6 fruit fly cellular contexts compared by ENCODE assay signal in genomic region chrX:8558762-8559172, dm6.
TF ChIP-seq lines count a peak whose summit lies in the region.

IntS4 (minus strand) TSS chrX:8558781.

- TF ChIP-seq CTCF in whole organism, embryonic (GFP tag; optimal IDR thresholded peaks at IDR 0.05; lab: Kevin White, UChicago) = no peak

TF ChIP-seq in Kc167, 6 proteins besides CTCF, POLR2A, EP300 and RAD21:
- TF ChIP-seq ttk (optimal IDR thresholded peaks at IDR 0.05; lab: Kevin White, UChicago) (no peak), insv (optimal IDR thresholded peaks at IDR 0.05; lab: Kevin White, UChicago) (no peak), psq (optimal IDR thresholded peaks at IDR 0.05; lab: Kevin White, UChicago) (peak; percentile 88)

TF ChIP-seq in whole organism, adult, 20 proteins besides CTCF, POLR2A, EP300 and RAD21 (continues in another document):
- peak; percentile 90 for TF ChIP-seq Mnt (GFP tag; optimal IDR thresholded peaks at IDR 0.05; lab: Kevin White, UChicago)
- peak; percentile 82 for TF ChIP-seq CG7101 (tag; optimal IDR thresholded peaks at IDR 0.05; lab: Kevin White, UChicago)
- TF ChIP-seq CG7045 (GFP tag; optimal IDR thresholded peaks at IDR 0.05; lab: Kevin White, UChicago) = peak; percentile 28
- TF ChIP-seq CG1620 (GFP tag; optimal IDR thresholded peaks at IDR 0.05; lab: Kevin White, UChicago) = peak; percentile 80
- TF ChIP-seq CG5204 (GFP tag; optimal IDR thresholded peaks at IDR 0.05; lab: Kevin White, UChicago) = no peak
- TF ChIP-seq cic (GFP tag; optimal IDR thresholded peaks at IDR 0.05; lab: Kevin White, UChicago) = peak; percentile 20
- no peak for TF ChIP-seq toe (GFP tag; optimal IDR thresholded peaks at IDR 0.05; lab: Kevin White, UChicago)
- TF ChIP-seq cnc (optimal IDR thresholded peaks at IDR 0.05; lab: Kevin White, UChicago) = no peak
- no peak for TF ChIP-seq Hr96 (GFP tag; optimal IDR thresholded peaks at IDR 0.05; lab: Kevin White, UChicago)
- TF ChIP-seq kay (GFP tag; lab: Kevin White, UChicago; ENCODE audit: borderline replicate concordance) = peak; percentile 55
- TF ChIP-seq pad (GFP tag; optimal IDR thresholded peaks at IDR 0.05; lab: Kevin White, UChicago) = peak; percentile 68
- peak; percentile 79 for TF ChIP-seq Crg-1 (GFP tag; optimal IDR thresholded peaks at IDR 0.05; lab: Kevin White, UChicago)
- peak; percentile 88 for TF ChIP-seq bab1 (GFP tag; optimal IDR thresholded peaks at IDR 0.05; lab: Kevin White, UChicago)
- peak; percentile 75 for TF ChIP-seq CG11617 (GFP tag; optimal IDR thresholded peaks at IDR 0.05; lab: Kevin White, UChicago)
- TF ChIP-seq tj (GFP tag; optimal IDR thresholded peaks at IDR 0.05; lab: Kevin White, UChicago) = peak; percentile 59
- peak; percentile 74 for TF ChIP-seq ovo (GFP tag; optimal IDR thresholded peaks at IDR 0.05; lab: Kevin White, UChicago)
- peak; percentile 77 for TF ChIP-seq CG14711 (tag; optimal IDR thresholded peaks at IDR 0.05; lab: Kevin White, UChicago)
- TF ChIP-seq CG12768 (GFP tag; optimal IDR thresholded peaks at IDR 0.05; lab: Kevin White, UChicago) = peak; percentile 52

TF ChIP-seq in whole organism, embryonic, 481 proteins besides CTCF, POLR2A, EP300 and RAD21 (continues in another document):
- TF ChIP-seq CG4328 (GFP tag; optimal IDR thresholded peaks at IDR 0.05; lab: Kevin White, UChicago) (peak; percentile 52), CrebB (tag; optimal IDR thresholded peaks at IDR 0.05; lab: Kevin White, UChicago) (peak; percentile 20), Aef1 (GFP tag; IDR thresholded peaks at IDR 0.05; lab: Robert Waterston, UW) (peak; percentile 50; the same call in 2 of the 3 replicates), zfh2 (GFP tag; optimal IDR thresholded peaks at IDR 0.05; lab: Kevin White, UChicago) (peak; percentile 63), vfl (GFP tag; optimal IDR thresholded peaks at IDR 0.05; lab: Kevin White, UChicago) (peak; percentile 71), Camta (GFP tag; optimal IDR thresholded peaks at IDR 0.05; lab: Kevin White, UChicago) (peak; percentile 22), Xbp1 (GFP tag; optimal IDR thresholded peaks at IDR 0.05; lab: Kevin White, UChicago) (peak; percentile 70), CG15514 (GFP tag; optimal IDR thresholded peaks at IDR 0.05; lab: Kevin White, UChicago) (peak; percentile 90), insv (GFP tag; optimal IDR thresholded peaks at IDR 0.05; lab: Kevin White, UChicago) (peak in 1 of 2 experiments; percentile 31), gem (tag; optimal IDR thresholded peaks at IDR 0.05; lab: Kevin White, UChicago) (peak; percentile 77), dysf (GFP tag; IDR thresholded peaks at IDR 0.05; lab: Robert Waterston, UW) (peak; percentile 63; the same call in 2 of the 3 replicates), row (GFP tag; IDR thresholded peaks at IDR 0.05; lab: Robert Waterston, UW) (peak; percentile 96), grn (GFP tag; optimal IDR thresholded peaks at IDR 0.05; lab: Kevin White, UChicago) (no peak), ato (GFP tag; IDR thresholded peaks at IDR 0.05; lab: Robert Waterston, UW; ENCODE audit: partially characterized antibody) (peak; percentile 66), CG18476 (GFP tag; optimal IDR thresholded peaks at IDR 0.05; lab: Kevin White, UChicago) (peak; percentile 44), lbe (GFP tag; optimal IDR thresholded peaks at IDR 0.05; lab: Kevin White, UChicago) (peak; percentile 75), BEAF-32 (GFP tag; optimal IDR thresholded peaks at IDR 0.05; lab: Kevin White, UChicago) (peak; percentile 94)

TF ChIP-seq in whole organism, prepupa, 60 proteins besides CTCF, POLR2A, EP300 and RAD21 (continues in another document):
- TF ChIP-seq CG11294 (GFP tag; IDR thresholded peaks at IDR 0.05; lab: Robert Waterston, UW) (no peak), CG6792 (GFP tag; optimal IDR thresholded peaks at IDR 0.05; lab: Kevin White, UChicago) (peak; percentile 29), Gug (GFP tag; IDR thresholded peaks at IDR 0.05; lab: Robert Waterston, UW) (peak; percentile 32; the same call in 1 of the 2 replicates), Hr39 (GFP tag; optimal IDR thresholded peaks at IDR 0.05; lab: Kevin White, UChicago) (no peak), lz (GFP tag; optimal IDR thresholded peaks at IDR 0.05; lab: Kevin White, UChicago) (peak; percentile 67), Lpt (GFP tag; optimal IDR thresholded peaks at IDR 0.05; lab: Kevin White, UChicago) (no peak), CG11902 (GFP tag; optimal IDR thresholded peaks at IDR 0.05; lab: Kevin White, UChicago) (peak; percentile 33), Eip75B (GFP tag; optimal IDR thresholded peaks at IDR 0.05; lab: Kevin White, UChicago) (no peak), CG9139 (GFP tag; optimal IDR thresholded peaks at IDR 0.05; lab: Kevin White, UChicago) (no peak), spab (GFP tag; optimal IDR thresholded peaks at IDR 0.05; lab: Kevin White, UChicago) (no peak), CG6808 (GFP tag; optimal IDR thresholded peaks at IDR 0.05; lab: Kevin White, UChicago) (no peak), CG1621 (tag; optimal IDR thresholded peaks at IDR 0.05; lab: Kevin White, UChicago) (peak; percentile 71), CG11762 (GFP tag; optimal IDR thresholded peaks at IDR 0.05; lab: Kevin White, UChicago; ENCODE audit: insufficient read depth) (no peak), CG8119 (GFP tag; IDR thresholded peaks at IDR 0.05; lab: Robert Waterston, UW) (no peak), CG6276 (GFP tag; optimal IDR thresholded peaks at IDR 0.05; lab: Kevin White, UChicago) (no peak), dac (GFP tag; optimal IDR thresholded peaks at IDR 0.05; lab: Kevin White, UChicago) (peak; percentile 13), fd59A (GFP tag; optimal IDR thresholded peaks at IDR 0.05; lab: Kevin White, UChicago) (peak; percentile 4), Sox102F (GFP tag; optimal IDR thresholded peaks at IDR 0.05; lab: Kevin White, UChicago) (peak; percentile 65), pdm3 (GFP tag; optimal IDR thresholded peaks at IDR 0.05; lab: Kevin White, UChicago) (no peak)

TF ChIP-seq in whole organism, pupa, 21 proteins besides CTCF, POLR2A, EP300 and RAD21:
- no peak for TF ChIP-seq CG32121 (GFP tag; IDR thresholded peaks at IDR 0.05; lab: Robert Waterston, UW)
- no peak for TF ChIP-seq CG8159 (tag; optimal IDR thresholded peaks at IDR 0.05; lab: Kevin White, UChicago)
- no peak for TF ChIP-seq rn (GFP tag; IDR thresholded peaks at IDR 0.05; lab: Robert Waterston, UW)
- no peak for TF ChIP-seq CG12605 (GFP tag; IDR thresholded peaks at IDR 0.05; lab: Robert Waterston, UW)
- TF ChIP-seq CG14655 (GFP tag; optimal IDR thresholded peaks at IDR 0.05; lab: Kevin White, UChicago) = no peak
- TF ChIP-seq CG13204 (GFP tag; optimal IDR thresholded peaks at IDR 0.05; lab: Kevin White, UChicago) = no peak
- TF ChIP-seq CG9948 (tag; optimal IDR thresholded peaks at IDR 0.05; lab: Kevin White, UChicago) = peak; percentile 19
- no peak for TF ChIP-seq Snoo (tag; optimal IDR thresholded peaks at IDR 0.05; lab: Kevin White, UChicago)
- peak; percentile 73 for TF ChIP-seq EcR (GFP tag; optimal IDR thresholded peaks at IDR 0.05; lab: Kevin White, UChicago)
- TF ChIP-seq fd96Ca (GFP tag; IDR thresholded peaks at IDR 0.05; lab: Robert Waterston, UW) = no peak; the same call in 1 of the 3 replicates
- TF ChIP-seq gl (tag; optimal IDR thresholded peaks at IDR 0.05; lab: Kevin White, UChicago) = no peak
- TF ChIP-seq CG17806 (tag; optimal IDR thresholded peaks at IDR 0.05; lab: Kevin White, UChicago) = peak; percentile 29
- peak; percentile 59 for TF ChIP-seq CG15710 (tag; optimal IDR thresholded peaks at IDR 0.05; lab: Kevin White, UChicago)
- TF ChIP-seq Pif1B (GFP tag; optimal IDR thresholded peaks at IDR 0.05; lab: Kevin White, UChicago) = peak; percentile 50
- no peak for TF ChIP-seq D1 (tag; optimal IDR thresholded peaks at IDR 0.05; lab: Kevin White, UChicago)
- no peak for TF ChIP-seq CG10348 (GFP tag; IDR thresholded peaks at IDR 0.05; lab: Robert Waterston, UW)
- no peak for TF ChIP-seq CG8301 (tag; optimal IDR thresholded peaks at IDR 0.05; lab: Kevin White, UChicago)
- no peak; the same call in 2 of the 3 replicates for TF ChIP-seq CG4496 (GFP tag; IDR thresholded peaks at IDR 0.05; lab: Robert Waterston, UW)
- TF ChIP-seq Pif1A (GFP tag; optimal IDR thresholded peaks at IDR 0.05; lab: Kevin White, UChicago) = no peak
- TF ChIP-seq Ets98B (GFP tag; IDR thresholded peaks at IDR 0.05; lab: Robert Waterston, UW) = peak; percentile 60
- no peak for TF ChIP-seq CG34367 (tag; optimal IDR thresholded peaks at IDR 0.05; lab: Kevin White, UChicago)
TF ChIP-seq in whole organism, pupa: peak in this region for 6.

TF ChIP-seq in whole organism, wandering third instar larva, 38 proteins besides CTCF, POLR2A, EP300 and RAD21 (continues in another document):
- TF ChIP-seq jim (GFP tag; optimal IDR thresholded peaks at IDR 0.05; lab: Kevin White, UChicago) (peak; percentile 13), CG32264 (GFP tag; optimal IDR thresholded peaks at IDR 0.05; lab: Kevin White, UChicago) (no peak), foxo (GFP tag; optimal IDR thresholded peaks at IDR 0.05; lab: Kevin White, UChicago) (peak in 1 of 2 experiments; percentile 82), tai (GFP tag; optimal IDR thresholded peaks at IDR 0.05; lab: Kevin White, UChicago) (no peak), dmrt93B (GFP tag; optimal IDR thresholded peaks at IDR 0.05; lab: Kevin White, UChicago) (no peak), OdsH (GFP tag; optimal IDR thresholded peaks at IDR 0.05; lab: Kevin White, UChicago) (peak; percentile 57), fru (GFP tag; optimal IDR thresholded peaks at IDR 0.05; lab: Kevin White, UChicago) (peak; percentile 57), woc (GFP tag; optimal IDR thresholded peaks at IDR 0.05; lab: Kevin White, UChicago) (peak; percentile 72), GATAd (GFP tag; optimal IDR thresholded peaks at IDR 0.05; lab: Kevin White, UChicago) (no peak), sv (GFP tag; optimal IDR thresholded peaks at IDR 0.05; lab: Kevin White, UChicago) (peak; percentile 66), Hr83 (GFP tag; optimal IDR thresholded peaks at IDR 0.05; lab: Kevin White, UChicago; ENCODE audit: poor library complexity, severe bottlenecking) (peak; percentile 75), Myc (optimal IDR thresholded peaks at IDR 0.05; lab: Kevin White, UChicago) (no peak), Dif (GFP tag; optimal IDR thresholded peaks at IDR 0.05; lab: Kevin White, UChicago; ENCODE audit: partially characterized antibody) (no peak), psq (GFP tag; optimal IDR thresholded peaks at IDR 0.05; lab: Kevin White, UChicago) (peak; percentile 99), CG9705 (GFP tag; optimal IDR thresholded peaks at IDR 0.05; lab: Kevin White, UChicago) (peak; percentile 58), h (GFP tag; optimal IDR thresholded peaks at IDR 0.05; lab: Kevin White, UChicago) (peak; percentile 80), pan (optimal IDR thresholded peaks at IDR 0.05; lab: Kevin White, UChicago) (no peak), brk (GFP tag; optimal IDR thresholded peaks at IDR 0.05; lab: Kevin White, UChicago) (peak; percentile 83), Hnf4 (GFP tag; optimal IDR thresholded peaks at IDR 0.05; lab: Kevin White, UChicago) (peak; percentile 81), Sp1 (GFP tag; optimal IDR thresholded peaks at IDR 0.05; lab: Kevin White, UChicago) (peak; percentile 70), CrebA (GFP tag; optimal IDR thresholded peaks at IDR 0.05; lab: Kevin White, UChicago; ENCODE audit: borderline replicate concordance) (no peak)
